Worm (Caenorhabditis elegans) whole organism, L1 larva: ENCODE measurements around the gene math-38.
"Not testable (repeated sequence)": the region's sequence is repeated elsewhere in the genome, so short reads cannot be mapped to it uniquely, and the experiment has no call there.

Experiments used
- C16A3.4 ChIP-seq: fragments of 150-350 bp; optimal IDR thresholded peaks from 2 replicates; lab custom pipeline; 2014; ENCODE audit warnings: missing biosample characterization, missing genetic modification characterization
- C34B4.2 ChIP-seq: sonication (generic microtip); optimal IDR thresholded peaks from 2 replicates; lab custom pipeline; 2017; ENCODE audit warnings: mild to moderate bottlenecking, missing genetic modification characterization, missing compliant biosample characterization
- Y116A8C.19 ChIP-seq: sonication (generic microtip); optimal IDR thresholded peaks from 2 replicates; lab custom pipeline; 2016; ENCODE audit warnings: missing compliant biosample characterization, missing genetic modification characterization, borderline replicate concordance
- alr-1 ChIP-seq: fragments of 200-800 bp; sonication (Bioruptor generic); optimal IDR thresholded peaks from 2 replicates; lab custom pipeline; 2018; ENCODE audit warnings: borderline replicate concordance, mild to moderate bottlenecking, missing genetic modification characterization, missing compliant biosample characterization
- aly-2 ChIP-seq: fragments of 150-350 bp; optimal IDR thresholded peaks from 2 replicates; lab custom pipeline; 2014; ENCODE audit warnings: missing biosample characterization, missing genetic modification characterization
- ceh-82 ChIP-seq, 3 experiments: fragments of 150-350 bp in 1 of 3; sonication (generic microtip) in 2 of 3; optimal IDR thresholded peaks; 2 replicates each; lab custom pipeline; 2014 to 2017; ENCODE audit warnings: missing biosample characterization in 3 of 3, missing genetic modification characterization in 3 of 3
- ceh-90 ChIP-seq: sonication (generic microtip); optimal IDR thresholded peaks from 2 replicates; lab custom pipeline; 2016; ENCODE audit warnings: missing genetic modification characterization, missing compliant biosample characterization
- dsc-1 ChIP-seq: sonication (generic microtip); optimal IDR thresholded peaks from 2 replicates; lab custom pipeline; 2016; ENCODE audit warnings: mild to moderate bottlenecking, missing genetic modification characterization, missing compliant biosample characterization
- efl-1 ChIP-seq, 4 experiments: fragments of 150-350 bp; optimal IDR thresholded peaks in 3 of 4; peaks in 1 of 4; 1 replicate in 1 of 4; 2 replicates in 3 of 4; lab custom pipeline; 2014; ENCODE audit warnings: missing biosample characterization in 2 of 4, missing genetic modification characterization in 2 of 4, missing genetic modification reagents in 2 of 4
- egl-13 ChIP-seq: sonication (generic microtip); optimal IDR thresholded peaks from 2 replicates; lab custom pipeline; 2016; ENCODE audit warnings: missing genotype, missing genetic modification reagents, missing genetic modification characterization, missing compliant biosample characterization
- fkh-10 ChIP-seq: sonication (generic microtip); optimal IDR thresholded peaks from 2 replicates; lab custom pipeline; 2017; ENCODE audit warnings: missing biosample characterization, missing genetic modification reagents, missing genetic modification characterization
- fkh-4 ChIP-seq: sonication (generic microtip); optimal IDR thresholded peaks from 2 replicates; lab custom pipeline; 2016; ENCODE audit warnings: missing compliant biosample characterization, missing genetic modification characterization, borderline replicate concordance
- fkh-8 ChIP-seq: sonication (generic microtip); optimal IDR thresholded peaks from 2 replicates; lab custom pipeline; 2016; ENCODE audit warnings: mild to moderate bottlenecking, missing genetic modification characterization, missing compliant biosample characterization
- fos-1 ChIP-seq: fragments of 150-350 bp; optimal IDR thresholded peaks from 2 replicates; lab custom pipeline; 2014; ENCODE audit warnings: missing biosample characterization, missing genetic modification characterization
- hlh-17 ChIP-seq: fragments of 200-800 bp; sonication (Bioruptor generic); optimal IDR thresholded peaks from 2 replicates; lab custom pipeline; 2018; ENCODE audit warnings: missing genetic modification characterization, mild to moderate bottlenecking, missing compliant biosample characterization, moderate library complexity, borderline replicate concordance
- hpl-2 ChIP-seq: fragments of 150-350 bp; optimal IDR thresholded peaks from 2 replicates; lab custom pipeline; 2014; ENCODE audit warnings: missing biosample characterization, missing genetic modification reagents, missing genetic modification characterization
- jun-1 ChIP-seq: fragments of 150-350 bp; optimal IDR thresholded peaks from 2 replicates; lab custom pipeline; 2014; ENCODE audit warnings: missing biosample characterization, missing genetic modification reagents, missing genetic modification characterization
- lin-14 ChIP-seq: fragments of 200-800 bp; sonication (Bioruptor generic); optimal IDR thresholded peaks from 2 replicates; lab custom pipeline; 2018; ENCODE audit warnings: mild to moderate bottlenecking, missing genetic modification characterization, moderate library complexity, missing compliant biosample characterization
- lin-35 ChIP-seq, 2 experiments: fragments of 150-350 bp; optimal IDR thresholded peaks; 2 replicates each; lab custom pipeline; 2014; ENCODE audit warnings: missing biosample characterization in 2 of 2, missing genetic modification characterization in 2 of 2, missing genetic modification reagents in 2 of 2
- lir-3 ChIP-seq: sonication (generic microtip); optimal IDR thresholded peaks from 2 replicates; lab custom pipeline; 2016; ENCODE audit warnings: mild to moderate bottlenecking, missing genetic modification characterization, moderate library complexity, missing compliant biosample characterization; ENCODE audit not compliant: poor library complexity
- mab-9 ChIP-seq: fragments of 200-800 bp; sonication (Bioruptor generic); IDR thresholded peaks from 2 replicates; pipeline ENCODE4 v1.3.6; 2022; ENCODE audit warnings: missing genetic modification reagents, missing genetic modification characterization, missing compliant biosample characterization
- mef-2 ChIP-seq: fragments of 150-350 bp; optimal IDR thresholded peaks from 2 replicates; lab custom pipeline; 2014; ENCODE audit warnings: missing biosample characterization, missing genetic modification characterization
- nhr-20 ChIP-seq: sonication (generic microtip); optimal IDR thresholded peaks from 2 replicates; lab custom pipeline; 2016; ENCODE audit warnings: mild to moderate bottlenecking, missing genetic modification characterization, missing compliant biosample characterization
- nhr-77 ChIP-seq: fragments of 150-350 bp; optimal IDR thresholded peaks from 2 replicates; lab custom pipeline; 2014; ENCODE audit warnings: missing biosample characterization, missing genetic modification characterization
- skn-1 ChIP-seq: fragments of 150-350 bp; optimal IDR thresholded peaks from 2 replicates; lab custom pipeline; 2014; ENCODE audit warnings: missing biosample characterization, missing genetic modification characterization
- snu-23 ChIP-seq: sonication (generic microtip); optimal IDR thresholded peaks from 2 replicates; lab custom pipeline; 2016; ENCODE audit warnings: missing genetic modification characterization, missing compliant biosample characterization
- unc-62 ChIP-seq: fragments of 150-350 bp; optimal IDR thresholded peaks from 2 replicates; lab custom pipeline; 2014; ENCODE audit warnings: missing biosample characterization, missing genetic modification reagents, missing genetic modification characterization
- unc-86 ChIP-seq: sonication (generic microtip); optimal IDR thresholded peaks from 2 replicates; lab custom pipeline; 2016; ENCODE audit warnings: missing genetic modification characterization, missing compliant biosample characterization
- unc-98 ChIP-seq: fragments of 200-800 bp; sonication (Bioruptor generic); IDR thresholded peaks from 2 replicates; pipeline ENCODE4 v1.3.6; 2022; ENCODE audit warnings: missing genetic modification characterization, missing compliant biosample characterization
- zag-1 ChIP-seq: fragments of 150-350 bp; optimal IDR thresholded peaks from 2 replicates; lab custom pipeline; 2014; ENCODE audit warnings: missing biosample characterization, missing genetic modification characterization

Gene math-38

DNA sequence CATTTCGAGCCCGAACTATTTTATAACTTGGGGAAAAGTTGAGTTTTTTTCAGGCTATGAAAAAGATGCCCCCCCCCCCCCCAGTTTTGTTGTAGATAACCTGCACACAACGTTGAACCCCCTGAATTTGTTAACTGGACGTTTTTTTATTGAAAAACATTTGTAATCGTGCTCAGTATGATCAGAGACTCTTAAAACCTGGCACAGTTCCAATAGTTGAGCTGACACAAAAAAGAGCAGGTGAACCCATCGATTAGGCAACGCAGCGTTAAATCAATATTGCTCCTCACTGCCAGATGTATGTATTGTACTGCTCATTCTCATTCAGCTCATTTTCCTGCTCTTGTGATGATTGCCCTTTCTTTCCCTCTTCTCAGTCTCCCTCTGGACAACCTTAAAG is 34.2 kb downstream of the math-38 start, which contains the start of gene K05F6.12:
K05F6.12 (plus strand) TSS at position 301 of the 400 bp plus-strand sequence.
- no peak for TF ChIP-seq hpl-2 (GFP tag; lab: Kevin White, UChicago)
- TF ChIP-seq egl-13 (tag; lab: Kevin White, UChicago) = no peak
- TF ChIP-seq unc-86 = no peak
- TF ChIP-seq nhr-20 (tag; lab: Kevin White, UChicago) = no peak
- TF ChIP-seq fkh-4 (tag; lab: Kevin White, UChicago) = no peak
- no peak for TF ChIP-seq Y116A8C.19 (tag; lab: Kevin White, UChicago)
- TF ChIP-seq lir-3 (tag; lab: Kevin White, UChicago) = no peak
- TF ChIP-seq efl-1 (optimal IDR thresholded peaks at IDR 0.05; lab: Kevin White, UChicago) = no peak
- TF ChIP-seq efl-1 (GFP tag; optimal IDR thresholded peaks at IDR 0.05 in 1 of 2; lab: Kevin White, UChicago) = no peak
- no peak for TF ChIP-seq ceh-90 (tag; lab: Kevin White, UChicago)
- TF ChIP-seq fkh-10 = no peak

DNA sequence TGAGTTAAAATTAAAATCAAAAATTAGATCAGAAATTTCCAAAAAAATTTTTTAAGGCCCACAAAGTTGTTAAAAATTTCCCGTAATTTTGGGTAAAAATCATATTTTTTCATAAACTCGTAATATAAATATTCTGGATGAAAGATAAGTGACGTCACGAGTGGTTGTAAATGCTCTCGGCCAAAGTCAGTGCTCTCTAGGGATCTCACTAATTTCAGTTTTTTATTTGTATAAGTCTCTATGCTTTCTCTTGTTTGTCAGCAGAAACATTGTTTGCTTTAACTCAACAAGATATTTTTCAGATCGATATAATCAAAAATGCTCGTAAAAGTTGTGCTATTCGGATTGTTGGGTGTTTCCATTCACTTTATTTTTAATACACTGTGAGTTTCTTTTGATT is 36.6 kb downstream of the math-38 start, which contains the start of gene K05F6.4:
K05F6.4 (plus strand) TSS at position 301 of the 400 bp plus-strand sequence.
- TF ChIP-seq zag-1, fkh-8, skn-1 (tag; lab: Kevin White, UChicago): not testable (repeated sequence)

DNA sequence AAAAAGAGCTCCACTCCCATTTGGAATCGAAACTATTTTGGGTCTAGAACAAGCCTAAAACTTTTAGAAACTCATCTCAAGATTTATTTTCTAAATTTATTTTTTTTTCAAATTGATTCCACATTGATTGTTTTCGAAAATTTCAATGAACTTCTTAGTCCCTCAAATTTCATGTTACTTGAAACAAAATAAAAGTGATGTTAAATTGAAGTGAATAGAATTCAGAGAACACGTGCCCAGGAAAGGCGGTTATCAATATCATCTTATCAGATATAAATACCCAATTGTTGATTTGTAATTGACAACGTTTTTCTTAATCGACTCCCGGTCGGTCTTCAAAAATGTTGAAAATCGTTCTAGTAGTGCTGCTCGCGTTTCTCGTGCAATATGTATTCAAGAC is 39.2 kb downstream of the math-38 start, which contains the start of gene poml-4:
poml-4 (plus strand) TSS at position 301 of the 400 bp plus-strand sequence.
- not testable (repeated sequence) for TF ChIP-seq mef-2 (tag; lab: Kevin White, UChicago); unc-62 (GFP tag; lab: Kevin White, UChicago); hlh-17 (GFP tag; lab: Kevin White, UChicago)

DNA sequence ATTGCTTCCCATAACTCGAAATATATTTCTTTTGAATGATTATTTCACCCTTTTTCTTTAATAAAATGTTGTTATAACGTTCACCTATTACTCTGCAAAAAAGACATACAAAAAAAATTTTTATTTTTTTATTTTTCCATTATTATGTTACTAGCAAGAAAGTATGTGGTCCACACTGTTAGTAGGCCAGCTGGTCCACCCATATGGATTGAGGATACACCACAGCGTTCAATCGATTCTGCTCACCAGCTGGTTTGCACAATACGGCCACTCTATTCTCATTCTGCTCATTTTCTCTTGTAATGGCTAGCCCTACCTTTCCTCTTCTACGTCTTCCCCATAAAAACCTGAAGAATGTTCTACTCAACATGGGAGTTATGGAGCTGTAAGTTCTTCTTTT is 41.2 kb downstream of the math-38 start, which contains the start of gene fbxb-44:
fbxb-44 (plus strand) TSS at position 301 of the 400 bp plus-strand sequence.
- no peak for TF ChIP-seq ceh-82 (tag; optimal IDR thresholded peaks at IDR 0.05; lab: Kevin White, UChicago)
- TF ChIP-seq fkh-8 (tag; lab: Kevin White, UChicago) = no peak
- TF ChIP-seq lin-35 (GFP tag; optimal IDR thresholded peaks at IDR 0.05; lab: Kevin White, UChicago) = no peak
- TF ChIP-seq aly-2 (tag; lab: Kevin White, UChicago) = no peak
- no peak for TF ChIP-seq snu-23 (GFP tag; lab: Kevin White, UChicago)
- no peak for TF ChIP-seq ceh-90 (tag; lab: Kevin White, UChicago)

DNA sequence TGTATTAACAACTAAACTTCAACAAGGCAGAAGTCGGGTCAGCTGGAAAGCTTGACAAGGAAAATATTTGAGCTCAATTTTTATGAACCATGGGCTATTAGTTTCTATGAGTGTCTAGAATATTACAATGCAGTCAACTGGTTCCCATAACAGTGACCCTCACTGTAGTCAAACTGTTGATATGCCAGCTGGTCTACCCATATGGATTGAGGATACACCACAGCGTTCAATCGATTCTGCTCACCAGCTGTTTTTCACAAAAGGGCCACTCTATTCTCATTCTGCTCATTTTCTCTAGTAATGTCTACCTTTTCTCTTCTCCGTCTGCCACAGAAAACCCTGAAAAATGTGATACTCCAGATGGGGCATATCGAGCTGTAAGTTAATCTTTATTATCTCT is 42.5 kb downstream of the math-38 start, which contains the start of gene fbxb-42:
fbxb-42 (plus strand) TSS at position 301 of the 400 bp plus-strand sequence.
- TF ChIP-seq Y116A8C.19 (tag; lab: Kevin White, UChicago) (no peak), dsc-1 (tag; lab: Kevin White, UChicago) (no peak)
- TF ChIP-seq, all 84 proteins: peak for 0

DNA sequence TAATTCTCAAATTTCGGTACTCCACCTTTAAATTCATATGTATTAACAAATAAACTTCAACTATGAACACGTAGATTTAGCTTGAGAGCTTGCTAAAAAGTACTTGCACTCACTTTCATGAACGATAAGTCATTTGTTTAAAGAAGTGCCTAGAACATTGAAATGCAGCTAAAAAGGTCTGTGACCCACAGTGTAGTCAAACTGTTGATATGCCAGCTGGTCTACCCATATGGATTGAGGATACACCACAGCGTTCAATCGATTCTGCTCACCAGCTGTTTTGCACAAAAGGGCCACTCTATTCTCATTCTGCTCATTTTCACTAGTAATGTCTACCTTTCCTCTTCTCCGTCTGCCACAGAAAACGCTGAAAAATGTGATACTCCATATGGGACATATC is 43.9 kb downstream of the math-38 start, which contains the start of gene fbxb-43:
fbxb-43 (plus strand) TSS at position 301 of the 400 bp plus-strand sequence.
- TF ChIP-seq nhr-77 (no peak), mab-9 (GFP tag; lab: Robert Waterston, UW) (no peak), alr-1 (tag; lab: Kevin White, UChicago) (no peak), C16A3.4 (tag; lab: Kevin White, UChicago) (no peak), lin-14 (GFP tag; lab: Kevin White, UChicago) (no peak), jun-1 (tag; lab: Kevin White, UChicago) (no peak)
- TF ChIP-seq, all 84 proteins: peak for 0

DNA sequence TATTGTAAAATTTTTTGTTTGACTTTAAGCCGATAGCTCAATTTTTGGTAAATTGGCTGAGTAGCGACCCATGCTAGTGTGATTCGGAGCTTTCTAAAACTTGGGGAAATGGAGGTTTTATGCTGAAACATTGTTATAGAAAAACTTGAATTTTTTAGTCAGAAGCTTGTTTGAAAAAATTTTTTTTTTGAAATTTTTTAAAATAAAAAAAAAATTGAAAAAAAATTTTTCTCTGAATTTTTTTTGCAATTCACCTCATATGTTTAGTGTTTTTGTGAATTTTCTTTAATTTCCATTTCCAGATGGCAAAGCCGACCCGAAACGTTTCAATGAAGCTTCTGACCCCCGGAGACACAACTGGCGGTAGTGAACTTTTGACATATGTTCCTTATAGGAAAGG is 50.7 kb downstream of the math-38 start, which contains the start of gene Y51H7BR.4:
Y51H7BR.4 (plus strand) TSS at position 301 of the 400 bp plus-strand sequence.
- TF ChIP-seq unc-98 (no peak), fos-1 (no peak), dsc-1 (tag; lab: Kevin White, UChicago) (no peak), C34B4.2 (tag; lab: Kevin White, UChicago) (no peak)
